Worm (Caenorhabditis elegans) whole organism, early embryonic: ENCODE results near the gene rft-2.

Experiments
- B0310.2 ChIP-seq: sonication (generic microtip); optimal IDR thresholded peaks from 2 replicates; lab custom pipeline; 2016; ENCODE audit warnings: mild to moderate bottlenecking, missing genetic modification characterization, missing compliant biosample characterization
- F13C5.2 ChIP-seq: sonication (generic microtip); optimal IDR thresholded peaks from 2 replicates; lab custom pipeline; 2017; ENCODE audit warnings: mild to moderate bottlenecking, missing genetic modification characterization, inconsistent platforms, missing compliant biosample characterization
- aly-1 ChIP-seq: sonication (generic microtip); optimal IDR thresholded peaks from 2 replicates; lab custom pipeline; 2016; ENCODE audit warnings: missing genetic modification characterization, missing compliant biosample characterization
- ama-1 ChIP-seq: fragments of 150-350 bp; optimal IDR thresholded peaks from 2 replicates; lab custom pipeline; 2014
- ceh-13 ChIP-seq: fragments of 200-800 bp; sonication (Bioruptor generic); optimal IDR thresholded peaks from 2 replicates; lab custom pipeline; 2018; ENCODE audit warnings: mild to moderate bottlenecking, missing genetic modification characterization, missing compliant biosample characterization
- ceh-36 ChIP-seq: sonication (generic microtip); optimal IDR thresholded peaks from 2 replicates; lab custom pipeline; 2016; ENCODE audit warnings: missing genetic modification characterization, inconsistent platforms, missing compliant biosample characterization
- ets-7 ChIP-seq: sonication (generic microtip); optimal IDR thresholded peaks from 2 replicates; lab custom pipeline; 2016; ENCODE audit warnings: missing genotype, missing genetic modification characterization, missing compliant biosample characterization
- flt-1 ChIP-seq: fragments of 200-800 bp; sonication (Bioruptor generic); IDR thresholded peaks from 2 replicates; pipeline ENCODE4 v1.3.6; 2022; ENCODE audit warnings: missing genetic modification characterization, missing compliant biosample characterization
- hmbx-1 ChIP-seq: sonication (generic microtip); optimal IDR thresholded peaks from 2 replicates; lab custom pipeline; 2016; ENCODE audit warnings: mild to moderate bottlenecking, missing genetic modification characterization, missing compliant biosample characterization
- hmg-4 ChIP-seq: fragments of 200-800 bp; sonication (Bioruptor generic); optimal IDR thresholded peaks from 2 replicates; lab custom pipeline; 2018; ENCODE audit warnings: mild to moderate bottlenecking, missing genetic modification characterization, missing compliant biosample characterization
- hnd-1 ChIP-seq: sonication (generic microtip); optimal IDR thresholded peaks from 2 replicates; lab custom pipeline; 2016; ENCODE audit warnings: missing genetic modification characterization, missing compliant biosample characterization
- pes-1 ChIP-seq: fragments of 200-800 bp; sonication (Bioruptor generic); IDR thresholded peaks from 2 replicates; pipeline ENCODE4 v1.3.6; 2022; ENCODE audit warnings: missing genetic modification reagents, missing genetic modification characterization, missing compliant biosample characterization
- scrt-1 ChIP-seq: fragments of 200-800 bp; sonication (Bioruptor generic); IDR thresholded peaks from 2 replicates; pipeline ENCODE4 v1.3.6; 2022; ENCODE audit warnings: missing genetic modification characterization, missing compliant biosample characterization
- sea-1 ChIP-seq: fragments of 200-800 bp; sonication (Bioruptor generic); conservative IDR thresholded peaks from 2 replicates; pipeline ENCODE4 v1.3.6; 2022; ENCODE audit warnings: missing genetic modification characterization, missing compliant biosample characterization
- tbx-11 ChIP-seq: fragments of 200-800 bp; sonication (Bioruptor generic); IDR thresholded peaks from 2 replicates; pipeline ENCODE4 v1.3.6; 2022; ENCODE audit warnings: missing genetic modification characterization, missing compliant biosample characterization
- tbx-37 ChIP-seq: fragments of 200-800 bp; sonication (Bioruptor generic); conservative IDR thresholded peaks from 2 replicates; pipeline ENCODE4 v1.3.6; 2022; ENCODE audit warnings: missing genetic modification reagents, missing genetic modification characterization, missing compliant biosample characterization
- tra-4 ChIP-seq: sonication (generic microtip); optimal IDR thresholded peaks from 2 replicates; lab custom pipeline; 2017; ENCODE audit warnings: missing genetic modification characterization, missing compliant biosample characterization

Gene rft-2

DNA sequence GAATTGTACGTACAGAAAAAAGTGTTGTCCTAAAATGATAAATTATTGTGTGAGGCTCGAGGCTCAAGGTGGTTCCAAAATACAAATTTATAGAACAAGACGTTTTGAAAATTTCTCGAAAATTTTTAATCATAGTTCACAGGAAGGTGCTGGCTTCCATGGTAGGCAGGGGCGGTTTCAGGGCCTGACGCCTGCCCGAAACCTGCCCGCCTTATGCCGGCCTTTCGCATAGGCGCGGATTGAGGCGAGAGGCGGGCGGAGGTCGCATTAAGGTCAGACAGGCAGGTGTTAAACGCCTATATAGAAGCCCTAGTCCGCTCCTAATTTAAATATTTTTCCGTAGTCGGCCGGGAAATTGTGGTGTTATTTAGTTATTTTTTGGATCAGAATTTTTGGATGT is 27.3 kb downstream of the rft-2 start:
- no peak for TF ChIP-seq pes-1 (GFP tag; lab: Robert Waterston, UW)
- TF ChIP-seq hnd-1 (tag; lab: Kevin White, UChicago) = no peak
- no peak for TF ChIP-seq B0310.2
- no peak for TF ChIP-seq F13C5.2 (tag; lab: Kevin White, UChicago)
- TF ChIP-seq tbx-11 (GFP tag; lab: Robert Waterston, UW) = no peak
- TF ChIP-seq ceh-13 = no peak
- TF ChIP-seq ama-1 (lab: Kevin White, UChicago) = no peak
- no peak for TF ChIP-seq flt-1 (GFP tag; lab: Robert Waterston, UW)
- no peak for TF ChIP-seq tbx-37 (GFP tag; lab: Robert Waterston, UW)
- TF ChIP-seq ceh-36 (tag; lab: Kevin White, UChicago) = no peak

DNA sequence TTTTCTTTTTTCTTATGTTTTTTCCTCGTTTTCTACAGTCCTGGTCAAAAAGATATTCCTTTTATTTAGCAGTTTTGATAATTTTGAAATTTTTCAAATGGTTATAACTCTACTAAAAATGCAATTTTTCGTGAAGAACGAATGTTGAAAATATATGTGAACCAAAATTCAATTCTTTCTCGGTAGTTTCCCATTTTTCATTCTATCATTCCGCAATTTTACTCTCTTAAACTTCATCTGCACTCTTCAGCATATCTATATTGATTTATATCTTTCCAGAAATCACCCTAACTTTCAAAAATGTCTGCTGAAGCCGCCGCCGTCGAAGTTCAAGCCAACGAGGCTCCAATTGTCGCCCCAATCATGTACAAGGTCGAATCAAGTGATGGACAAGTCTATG is 28.2 kb downstream of the rft-2 start, which contains the start of gene skr-7:
Gene skr-7 (plus strand): TSS at position 301 of the 400 bp plus-strand sequence.
- no peak for TF ChIP-seq ceh-36 (tag; lab: Kevin White, UChicago)
- no peak for TF ChIP-seq ets-7
- TF ChIP-seq ama-1 (lab: Kevin White, UChicago) = no peak
- TF ChIP-seq tbx-11 (GFP tag; lab: Robert Waterston, UW) = no peak
- no peak for TF ChIP-seq hmg-4 (GFP tag; lab: Kevin White, UChicago)
- TF ChIP-seq hmbx-1 (tag; lab: Kevin White, UChicago) = no peak
- no peak for TF ChIP-seq pes-1 (GFP tag; lab: Robert Waterston, UW)
- TF ChIP-seq F13C5.2 (tag; lab: Kevin White, UChicago) = no peak
- no peak for TF ChIP-seq scrt-1
- no peak for TF ChIP-seq aly-1
- no peak for TF ChIP-seq hnd-1 (tag; lab: Kevin White, UChicago)
- no peak for TF ChIP-seq B0310.2
- TF ChIP-seq tbx-37 (GFP tag; lab: Robert Waterston, UW) = no peak
- TF ChIP-seq tra-4 (tag; lab: Kevin White, UChicago) = no peak
- no peak for TF ChIP-seq flt-1 (GFP tag; lab: Robert Waterston, UW)
- TF ChIP-seq ceh-13 = no peak

DNA sequence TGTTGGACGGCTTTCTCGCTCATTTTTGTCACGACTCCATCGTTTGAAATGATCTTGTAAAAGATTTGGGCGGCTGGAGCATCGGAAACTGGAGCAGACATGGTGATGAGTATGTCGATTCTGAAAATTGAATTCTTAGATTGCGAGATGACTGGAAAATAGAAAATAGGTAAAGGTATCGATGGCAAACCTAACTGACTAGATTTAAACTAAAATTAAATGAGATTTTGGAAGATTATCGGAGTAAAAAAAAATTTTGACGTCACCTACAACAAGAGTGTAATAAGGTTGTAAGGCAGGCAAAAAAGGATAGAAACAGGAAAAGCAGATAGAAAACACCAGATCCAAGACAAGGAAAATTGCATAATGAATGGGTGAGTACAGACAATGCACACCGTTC is 28.9 kb downstream of the rft-2 start, which contains the start of gene skr-14:
Gene skr-14 (minus strand): TSS at position 101 of the 400 bp plus-strand sequence.
- TF ChIP-seq sea-1 (no peak), flt-1 (GFP tag; lab: Robert Waterston, UW) (no peak), hnd-1 (tag; lab: Kevin White, UChicago) (no peak), ets-7 (no peak), scrt-1 (no peak), ceh-13 (no peak), tbx-11 (GFP tag; lab: Robert Waterston, UW) (no peak), ama-1 (lab: Kevin White, UChicago) (no peak), hmbx-1 (tag; lab: Kevin White, UChicago) (no peak), aly-1 (no peak), hmg-4 (GFP tag; lab: Kevin White, UChicago) (no peak), B0310.2 (no peak), tbx-37 (GFP tag; lab: Robert Waterston, UW) (no peak), F13C5.2 (tag; lab: Kevin White, UChicago) (no peak)

DNA sequence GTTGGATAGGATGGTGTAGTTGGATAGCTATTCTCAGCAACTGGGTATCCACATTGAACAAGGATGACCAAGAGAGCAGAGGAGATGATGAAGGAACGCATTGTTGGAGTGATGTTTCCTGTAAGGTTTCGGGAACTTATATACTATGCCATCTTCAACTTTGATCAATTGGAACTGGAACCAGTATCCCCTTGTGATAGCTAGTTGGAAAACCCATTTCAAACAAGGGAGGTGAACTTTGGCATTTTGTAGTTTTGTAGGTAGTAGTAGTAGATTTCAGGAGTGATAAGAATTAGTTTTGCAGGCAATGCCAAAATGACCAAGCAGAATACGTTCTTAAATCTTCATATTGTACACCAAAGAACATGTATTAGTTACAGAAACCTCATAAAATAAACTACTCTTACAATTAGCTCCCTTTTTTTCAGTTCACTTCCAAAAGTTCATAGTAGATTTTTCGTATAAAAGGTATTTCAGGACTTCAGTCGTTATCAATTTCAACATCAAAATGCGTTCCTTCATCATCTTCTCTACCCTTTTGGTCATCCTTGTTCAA is 30.5 kb downstream of the rft-2 start, which contains the start of the genes Y47D7A.7 and Y47D7A.2:
Gene Y47D7A.7 (minus strand): TSS at position 101 of the 556 bp plus-strand sequence.
Gene Y47D7A.2 (plus strand): TSS at position 506 of the 556 bp plus-strand sequence.
- no peak for TF ChIP-seq ets-7

ce11 chrV:4418116-4418515 is 32.2 kb downstream of the rft-2 start, which contains the start of gene Y47D7A.6:
Gene Y47D7A.6, minus strand, starts transcription at chrV:4418216.
- TF ChIP-seq tbx-11 (GFP tag; lab: Robert Waterston, UW) (no peak), ceh-13 (no peak), flt-1 (GFP tag; lab: Robert Waterston, UW) (no peak), pes-1 (GFP tag; lab: Robert Waterston, UW) (no peak), ceh-36 (tag; lab: Kevin White, UChicago) (no peak), hnd-1 (tag; lab: Kevin White, UChicago) (no peak), ets-7 (no peak), B0310.2 (no peak), hmg-4 (GFP tag; lab: Kevin White, UChicago) (no peak), ama-1 (lab: Kevin White, UChicago) (no peak)

- TF ChIP-seq ets-7 = no peak
- no peak for TF ChIP-seq sea-1
- no peak for TF ChIP-seq tbx-37 (GFP tag; lab: Robert Waterston, UW)
- no peak for TF ChIP-seq tbx-11 (GFP tag; lab: Robert Waterston, UW)
- TF ChIP-seq B0310.2 = no peak
- TF ChIP-seq ceh-36 (tag; lab: Kevin White, UChicago) = no peak
- TF ChIP-seq hnd-1 (tag; lab: Kevin White, UChicago) = no peak
- no peak for TF ChIP-seq ama-1 (lab: Kevin White, UChicago)
Observed at ce11 chrV:4416710-4417109, 33.7 kb downstream of the rft-2 start, which contains the start of gene Y47D7A.18. Gene Y47D7A.18, minus strand, starts transcription at chrV:4416810.

ce11 chrV:4414613-4415071 is 35.7 kb downstream of the rft-2 start, which contains the start of gene grl-5:
Gene grl-5, minus strand, starts transcription at chrV:4414663.
- no peak for TF ChIP-seq flt-1 (GFP tag; lab: Robert Waterston, UW)

DNA sequence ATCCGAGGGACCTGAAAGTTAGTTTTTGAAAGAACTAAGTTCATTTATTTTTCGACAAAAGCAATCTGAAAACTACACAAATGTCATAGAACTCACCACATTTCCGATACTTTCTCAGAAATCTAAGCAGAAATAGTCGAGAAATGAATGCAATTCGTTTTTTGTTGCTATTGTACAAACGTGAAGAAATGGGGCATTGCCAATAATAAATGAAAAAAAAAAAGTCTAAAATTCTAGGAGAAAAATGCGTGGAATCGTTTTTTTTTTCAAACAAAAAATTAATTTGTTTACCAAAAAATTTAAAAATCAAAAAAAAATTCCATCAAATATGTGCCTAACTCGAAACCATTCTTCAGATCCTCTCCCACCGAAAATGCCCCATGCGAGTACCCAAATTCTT is 38.6 kb downstream of the rft-2 start, which contains the start of gene Y47D7A.17:
Gene Y47D7A.17 (minus strand): TSS at position 101 of the 400 bp plus-strand sequence.
- TF ChIP-seq aly-1 (no peak), tbx-37 (GFP tag; lab: Robert Waterston, UW) (no peak), hmbx-1 (tag; lab: Kevin White, UChicago) (no peak), pes-1 (GFP tag; lab: Robert Waterston, UW) (no peak)
